Worm (Caenorhabditis elegans) whole organism, L4 larva: ENCODE results near the gene tpra-1.
A peak's percentile ranks its signal among the peaks of the same experiment; 100 is the strongest.

Source experiments
- D1046.2 ChIP-seq: fragments of 200-800 bp; sonication (Bioruptor generic); IDR thresholded peaks from 2 replicates; pipeline ENCODE4 v1.3.6; 2022; ENCODE audit warnings: missing genetic modification characterization, missing compliant biosample characterization
- Y105C5A.15 ChIP-seq: fragments of 200-800 bp; sonication (Bioruptor generic); IDR thresholded peaks from 2 replicates; pipeline ENCODE4 v1.3.6; 2022; ENCODE audit warnings: missing genetic modification characterization, missing compliant biosample characterization
- Y5F2A.4 ChIP-seq: fragments of 200-800 bp; sonication (Bioruptor generic); optimal IDR thresholded peaks from 2 replicates; lab custom pipeline; 2018; ENCODE audit warnings: mild to moderate bottlenecking, missing genetic modification characterization, missing compliant biosample characterization
- aha-1 ChIP-seq: fragments of 150-350 bp; peaks from one replicate; lab custom pipeline; 2014; ENCODE audit warnings: missing biosample characterization, missing genetic modification characterization
- aly-2 ChIP-seq: sonication (generic microtip); optimal IDR thresholded peaks from 2 replicates; lab custom pipeline; 2018; ENCODE audit warnings: missing biosample characterization, missing genetic modification characterization
- ceh-28 ChIP-seq: fragments of 150-350 bp; optimal IDR thresholded peaks from 2 replicates; lab custom pipeline; 2014; ENCODE audit warnings: missing biosample characterization, missing genetic modification reagents, missing genetic modification characterization
- cey-2 ChIP-seq: sonication (generic microtip); optimal IDR thresholded peaks from 3 replicates; lab custom pipeline; 2017; ENCODE audit warnings: missing genetic modification characterization, mild to moderate bottlenecking, missing compliant biosample characterization, antibody characterized with exemption, borderline replicate concordance; ENCODE audit not compliant: insufficient read depth
- ctbp-1 ChIP-seq: fragments of 200-800 bp; sonication (Bioruptor generic); IDR thresholded peaks from 2 replicates; pipeline ENCODE4 v1.3.6; 2022; ENCODE audit warnings: missing genetic modification reagents, missing genetic modification characterization, missing compliant biosample characterization
- daf-12 ChIP-seq: fragments of 150-350 bp; optimal IDR thresholded peaks from 2 replicates; lab custom pipeline; 2014; ENCODE audit warnings: missing biosample characterization, missing genetic modification reagents, missing genetic modification characterization
- daf-16 ChIP-seq, 3 experiments: sonication (generic microtip); optimal IDR thresholded peaks; 2 replicates each; lab custom pipeline; 2016 to 2017; ENCODE audit warnings: missing genetic modification characterization in 3 of 3, missing genetic modification reagents in 3 of 3, mild to moderate bottlenecking in 2 of 3, missing compliant biosample characterization in 2 of 3, missing biosample characterization in 1 of 3, moderate library complexity in 1 of 3
- daf-8 ChIP-seq: fragments of 200-800 bp; sonication (Bioruptor generic); IDR thresholded peaks from 2 replicates; pipeline ENCODE4 v1.3.6; 2022; ENCODE audit warnings: missing genetic modification characterization, missing compliant biosample characterization
- dmd-9 ChIP-seq: fragments of 200-800 bp; sonication (Bioruptor generic); IDR thresholded peaks from 2 replicates; pipeline ENCODE4 v1.3.6; 2022; ENCODE audit warnings: missing genetic modification reagents, missing genetic modification characterization, missing compliant biosample characterization
- egl-43 ChIP-seq: fragments of 200-800 bp; sonication (Bioruptor generic); IDR thresholded peaks from 2 replicates; pipeline ENCODE4 v1.3.6; 2022; ENCODE audit warnings: missing genetic modification reagents, missing genetic modification characterization, missing compliant biosample characterization
- hif-1 ChIP-seq, 2 experiments: sonication (generic microtip); optimal IDR thresholded peaks; 2 replicates each; lab custom pipeline; 2016 to 2017; ENCODE audit warnings: missing compliant biosample characterization in 2 of 2, missing genetic modification characterization in 2 of 2, missing genetic modification reagents in 2 of 2, missing genotype in 2 of 2, mild to moderate bottlenecking in 1 of 2
- hlh-11 ChIP-seq: fragments of 200-800 bp; sonication (Bioruptor generic); optimal IDR thresholded peaks from 2 replicates; lab custom pipeline; 2018; ENCODE audit warnings: mild to moderate bottlenecking, missing genetic modification characterization, missing compliant biosample characterization
- hlh-30 ChIP-seq: sonication (generic microtip); optimal IDR thresholded peaks from 2 replicates; lab custom pipeline; 2017; ENCODE audit warnings: antibody characterized with exemption, mild to moderate bottlenecking, missing genetic modification characterization, missing compliant biosample characterization; ENCODE audit not compliant: insufficient read depth
- lim-7 ChIP-seq: fragments of 200-800 bp; sonication (Bioruptor generic); IDR thresholded peaks from 2 replicates; pipeline ENCODE4 v1.3.6; 2022; ENCODE audit warnings: missing genetic modification characterization, missing compliant biosample characterization
- lin-29 ChIP-seq: fragments of 200-800 bp; sonication (Bioruptor generic); IDR thresholded peaks from 2 replicates; pipeline ENCODE4 v1.3.6; 2022; ENCODE audit warnings: missing genetic modification reagents, missing genetic modification characterization, missing compliant biosample characterization
- lir-3 ChIP-seq: sonication (generic microtip); optimal IDR thresholded peaks from 2 replicates; lab custom pipeline; 2016; ENCODE audit warnings: mild to moderate bottlenecking, missing genetic modification characterization, missing compliant biosample characterization
- mxl-3 ChIP-seq: fragments of 200-800 bp; sonication (Bioruptor generic); optimal IDR thresholded peaks from 2 replicates; lab custom pipeline; 2018; ENCODE audit warnings: mild to moderate bottlenecking, missing genetic modification characterization, missing compliant biosample characterization
- nhr-11 ChIP-seq: fragments of 150-350 bp; optimal IDR thresholded peaks from 2 replicates; lab custom pipeline; 2014; ENCODE audit warnings: missing biosample characterization, missing genetic modification characterization
- nhr-237 ChIP-seq: sonication (generic microtip); optimal IDR thresholded peaks from 2 replicates; lab custom pipeline; 2017; ENCODE audit warnings: missing biosample characterization, missing genetic modification characterization
- nhr-41 ChIP-seq: fragments of 200-800 bp; sonication (Bioruptor generic); IDR thresholded peaks from 2 replicates; pipeline ENCODE4 v1.3.6; 2022; ENCODE audit warnings: missing genetic modification reagents, missing genetic modification characterization, missing compliant biosample characterization
- nhr-48 ChIP-seq: sonication (generic microtip); optimal IDR thresholded peaks from 2 replicates; lab custom pipeline; 2016; ENCODE audit warnings: mild to moderate bottlenecking, missing genetic modification characterization, missing compliant biosample characterization
- nhr-76 ChIP-seq: fragments of 150-350 bp; optimal IDR thresholded peaks from 2 replicates; lab custom pipeline; 2014; ENCODE audit warnings: missing biosample characterization, missing genetic modification characterization
- php-3 ChIP-seq: fragments of 200-800 bp; sonication (Bioruptor generic); IDR thresholded peaks from 2 replicates; pipeline ENCODE4 v1.3.6; 2022; ENCODE audit warnings: missing genetic modification reagents, missing genetic modification characterization, missing compliant biosample characterization
- sdz-12 ChIP-seq: fragments of 200-800 bp; sonication (Bioruptor generic); optimal IDR thresholded peaks from 2 replicates; lab custom pipeline; 2018; ENCODE audit warnings: mild to moderate bottlenecking, missing genetic modification characterization, missing compliant biosample characterization
- set-16 ChIP-seq: fragments of 200-800 bp; sonication (Bioruptor generic); IDR thresholded peaks from 2 replicates; pipeline ENCODE4 v1.3.6; 2022; ENCODE audit warnings: missing genetic modification reagents, missing genetic modification characterization, missing compliant biosample characterization
- snpc-1.2 ChIP-seq: fragments of 200-800 bp; sonication (Bioruptor generic); IDR thresholded peaks from 2 replicates; pipeline ENCODE4 v1.3.6; 2022; ENCODE audit warnings: missing genetic modification reagents, missing genetic modification characterization, missing compliant biosample characterization
- tag-97 ChIP-seq: fragments of 200-800 bp; sonication (Bioruptor generic); IDR thresholded peaks from 2 replicates; pipeline ENCODE4 v1.3.6; 2022; ENCODE audit warnings: missing genetic modification characterization, missing compliant biosample characterization
- unc-39 ChIP-seq: sonication (generic microtip); optimal IDR thresholded peaks from 2 replicates; lab custom pipeline; 2017; ENCODE audit warnings: missing biosample characterization, missing genetic modification characterization
- zfp-3 ChIP-seq: fragments of 200-800 bp; sonication (Bioruptor generic); conservative IDR thresholded peaks from 2 replicates; pipeline ENCODE4 v1.3.6; 2022; ENCODE audit warnings: missing genetic modification reagents, missing genetic modification characterization, missing compliant biosample characterization
- zip-11 ChIP-seq: fragments of 200-800 bp; sonication (Bioruptor generic); IDR thresholded peaks from 2 replicates; pipeline ENCODE4 v1.3.6; 2022; ENCODE audit warnings: missing genetic modification characterization, missing compliant biosample characterization

The tpra-1 gene

ce11 chrIV:8974543-8975330 is 18.4 kb downstream of the tpra-1 start:
- TF ChIP-seq daf-12 (tag; lab: Kevin White, UChicago), result no peak
- no peak for TF ChIP-seq unc-39 (tag; lab: Kevin White, UChicago)
- peak; percentile 61 for TF ChIP-seq nhr-11 (tag; lab: Kevin White, UChicago)
- peak; percentile 14 for TF ChIP-seq hlh-30 (tag; lab: Kevin White, UChicago)
- TF ChIP-seq aha-1, result peak; percentile 58
- peak in 1 of 2 experiments; percentile 24 for TF ChIP-seq daf-16 (GFP tag; optimal IDR thresholded peaks at IDR 0.05; lab: Kevin White, UChicago)
- TF ChIP-seq daf-16 (tag; optimal IDR thresholded peaks at IDR 0.05; lab: Kevin White, UChicago), result no peak
- TF ChIP-seq nhr-41 (GFP tag; lab: Robert Waterston, UW), result no peak
- TF ChIP-seq hlh-11 (tag; lab: Kevin White, UChicago), result peak; percentile 25

DNA sequence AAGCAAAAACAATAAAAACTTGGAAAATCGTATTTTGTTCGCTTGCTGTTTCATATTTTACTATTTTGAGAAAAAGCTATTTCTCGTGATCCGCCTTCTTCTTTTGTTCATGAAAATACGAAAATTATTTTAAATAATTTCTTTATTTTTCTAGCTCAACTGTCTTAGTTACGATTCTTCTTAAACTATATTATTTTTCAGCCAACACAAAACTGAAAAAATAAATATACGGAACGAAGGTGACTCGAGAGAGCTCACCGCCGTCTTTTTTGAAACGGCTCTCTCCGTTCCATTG is 19.0 kb downstream of the tpra-1 start, which contains the start of gene pdzd-8:
Gene pdzd-8 (plus strand): TSS at position 196 of the 295 bp plus-strand sequence.
- no peak for TF ChIP-seq lin-29 (GFP tag; lab: Robert Waterston, UW)
- TF ChIP-seq ceh-28 (tag; lab: Kevin White, UChicago), result no peak
- TF ChIP-seq Y5F2A.4 (GFP tag; lab: Kevin White, UChicago), result no peak
- no peak for TF ChIP-seq D1046.2 (GFP tag; lab: Robert Waterston, UW)
- TF ChIP-seq zip-11 (GFP tag; lab: Robert Waterston, UW), result no peak
- TF ChIP-seq hlh-30 (tag; lab: Kevin White, UChicago), result no peak
- no peak for TF ChIP-seq daf-8 (GFP tag; lab: Robert Waterston, UW)
- no peak for TF ChIP-seq nhr-48 (tag; lab: Kevin White, UChicago)
- TF ChIP-seq egl-43, result no peak
- TF ChIP-seq cey-2, result no peak
- TF ChIP-seq hif-1 (tag; optimal IDR thresholded peaks at IDR 0.05; lab: Kevin White, UChicago), result no peak
- TF ChIP-seq lir-3, result no peak
- no peak for TF ChIP-seq aly-2 (tag; lab: Kevin White, UChicago)
- TF ChIP-seq nhr-76 (tag; lab: Kevin White, UChicago), result no peak
- TF ChIP-seq hlh-11 (tag; lab: Kevin White, UChicago), result no peak

ce11 chrIV:8978047-8978446 is 21.8 kb downstream of the tpra-1 start:
- no peak for TF ChIP-seq nhr-237
- TF ChIP-seq zip-11 (GFP tag; lab: Robert Waterston, UW), result no peak
- TF ChIP-seq aha-1, result peak; percentile 66
- TF ChIP-seq lim-7 (GFP tag; lab: Robert Waterston, UW), result no peak
- no peak for TF ChIP-seq sdz-12
- TF ChIP-seq Y105C5A.15 (GFP tag; lab: Robert Waterston, UW), result no peak
- TF ChIP-seq php-3, result 0 out of 2 replicates have a peak, but pooled peaks have one; percentile 31
- TF ChIP-seq daf-8 (GFP tag; lab: Robert Waterston, UW), result no peak
- no peak for TF ChIP-seq tag-97 (GFP tag; lab: Robert Waterston, UW)
- no peak for TF ChIP-seq lir-3
- peak; percentile 56 for TF ChIP-seq nhr-11 (tag; lab: Kevin White, UChicago)
- no peak for TF ChIP-seq zfp-3 (GFP tag; lab: Robert Waterston, UW)

DNA sequence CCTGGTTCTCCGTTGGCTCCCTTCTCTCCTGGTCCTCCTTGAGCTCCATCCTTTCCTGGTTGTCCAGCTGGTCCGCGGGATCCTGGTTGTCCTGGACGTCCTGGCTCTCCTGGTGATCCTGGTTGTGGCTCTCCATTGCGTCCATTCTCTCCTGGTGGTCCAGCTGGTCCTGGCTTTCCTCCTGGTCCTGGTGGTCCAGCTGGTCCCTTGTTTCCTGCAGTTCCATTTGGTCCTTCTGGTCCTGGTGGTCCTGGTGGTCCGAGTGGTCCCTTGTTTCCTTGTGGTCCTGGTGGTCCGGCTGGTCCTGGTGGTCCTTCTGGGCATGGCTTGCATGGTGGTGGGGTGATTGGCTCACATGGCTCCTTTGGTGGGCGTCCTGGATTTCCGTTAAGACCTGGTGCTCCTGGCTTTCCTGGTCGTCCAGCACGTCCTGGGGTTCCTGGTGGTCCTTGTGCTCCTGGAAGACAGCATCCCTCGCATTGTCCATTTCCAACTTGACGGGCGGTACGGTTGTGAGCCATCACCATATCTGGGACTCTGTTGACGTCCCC is 22.8 kb downstream of the tpra-1 start:
- no peak for TF ChIP-seq mxl-3 (GFP tag; lab: Kevin White, UChicago)
- peak; percentile 95 for TF ChIP-seq set-16
- 0 out of 2 replicates have a peak, but pooled peaks have one; percentile 24 for TF ChIP-seq snpc-1.2
- no peak for TF ChIP-seq dmd-9 (GFP tag; lab: Robert Waterston, UW)
- TF ChIP-seq ctbp-1, result peak; percentile 23; the same call in 1 of the 2 replicates
